Fruit fly (Drosophila melanogaster) whole organism, wandering third instar larva: ENCODE results near the gene dac.

Source experiments
- Abd-B ChIP-seq: fragments of >200 bp; optimal IDR thresholded peaks from 2 replicates; lab custom pipeline; 2017; ENCODE audit warnings: missing biosample characterization, missing genetic modification characterization
- CG32264 ChIP-seq: fragments of 200-800 bp; sonication (Bioruptor generic); optimal IDR thresholded peaks from 2 replicates; lab custom pipeline; 2016; ENCODE audit warnings: missing biosample characterization, missing genetic modification characterization
- CG9705 ChIP-seq: fragments of 200-800 bp; sonication (Bioruptor generic); optimal IDR thresholded peaks from 2 replicates; lab custom pipeline; 2018; ENCODE audit warnings: missing biosample characterization, mild to moderate bottlenecking, missing genetic modification characterization
- CrebA ChIP-seq: fragments of 200-800 bp; sonication (Bioruptor generic); optimal IDR thresholded peaks from 2 replicates; lab custom pipeline; 2016; ENCODE audit warnings: missing biosample characterization, mild to moderate bottlenecking, missing genetic modification characterization, borderline replicate concordance
- Dfd ChIP-seq: fragments of >200 bp; optimal IDR thresholded peaks from 2 replicates; lab custom pipeline; 2017; ENCODE audit warnings: missing biosample characterization, missing genetic modification characterization
- Dif ChIP-seq: fragments of 200-275, 200-300 bp; sonication (Bioruptor generic); optimal IDR thresholded peaks from 2 replicates; lab custom pipeline; 2018; ENCODE audit warnings: missing biosample characterization, missing genetic modification characterization; ENCODE audit not compliant: partially characterized antibody
- GATAd ChIP-seq: sonication (Bioruptor generic); optimal IDR thresholded peaks from 2 replicates; lab custom pipeline; 2016; ENCODE audit warnings: missing biosample characterization, missing genetic modification characterization
- HLH106 ChIP-seq: fragments of 200-800 bp; optimal IDR thresholded peaks from 3 replicates; lab custom pipeline; 2019; ENCODE audit warnings: missing biosample characterization, mild to moderate bottlenecking, missing genetic modification characterization, moderate library complexity
- Hnf4 ChIP-seq: fragments of 200-800 bp; sonication (Bioruptor generic); optimal IDR thresholded peaks from 2 replicates; lab custom pipeline; 2016; ENCODE audit warnings: missing biosample characterization, mild to moderate bottlenecking, missing genetic modification characterization
- Hr78 ChIP-seq: fragments of >200 bp; optimal IDR thresholded peaks from 2 replicates; lab custom pipeline; 2017; ENCODE audit warnings: missing biosample characterization, missing genetic modification characterization
- Hr83 ChIP-seq: fragments of 200-300 bp; sonication (Bioruptor generic); optimal IDR thresholded peaks from 2 replicates; lab custom pipeline; 2016; ENCODE audit warnings: missing biosample characterization, mild to moderate bottlenecking, missing genetic modification characterization, moderate library complexity; ENCODE audit not compliant: poor library complexity, severe bottlenecking
- Jra ChIP-seq: sonication (Bioruptor generic); optimal IDR thresholded peaks from 2 replicates; lab custom pipeline; 2016; ENCODE audit warnings: missing biosample characterization, missing genetic modification characterization
- Mio ChIP-seq: sonication (Bioruptor generic); optimal IDR thresholded peaks from 2 replicates; lab custom pipeline; 2016; ENCODE audit warnings: missing biosample characterization, missing genetic modification characterization
- Myc ChIP-seq: fragments of >200 bp; optimal IDR thresholded peaks from 2 replicates; lab custom pipeline; 2017
- N ChIP-seq: fragments of >200 bp; optimal IDR thresholded peaks from 2 replicates; lab custom pipeline; 2018; ENCODE audit warnings: missing biosample characterization, missing external identifiers, missing genetic modification characterization
- OdsH ChIP-seq: fragments of 200-800 bp; sonication (Bioruptor generic); optimal IDR thresholded peaks from 2 replicates; lab custom pipeline; 2016; ENCODE audit warnings: missing biosample characterization, mild to moderate bottlenecking, missing genetic modification characterization
- Rel ChIP-seq, 2 experiments: fragments of 200-800 bp; sonication (Bioruptor generic) in 1 of 2; optimal IDR thresholded peaks; 2 replicates in 1 of 2; 3 replicates in 1 of 2; lab custom pipeline; 2016 to 2019; ENCODE audit warnings: mild to moderate bottlenecking in 2 of 2, missing biosample characterization in 2 of 2, missing genetic modification characterization in 2 of 2, moderate library complexity in 1 of 2
- Sp1 ChIP-seq: fragments of 200-800 bp; sonication (Bioruptor generic); optimal IDR thresholded peaks from 3 replicates; lab custom pipeline; 2019; ENCODE audit warnings: missing biosample characterization, mild to moderate bottlenecking, missing genetic modification characterization, moderate library complexity
- Vsx2 ChIP-seq: fragments of 200-300, 225-300 bp; sonication (Bioruptor generic); optimal IDR thresholded peaks from 2 replicates; lab custom pipeline; 2018; ENCODE audit warnings: missing biosample characterization, missing genetic modification characterization; ENCODE audit not compliant: partially characterized antibody
- br ChIP-seq: fragments of 200-800 bp; sonication (Bioruptor generic); optimal IDR thresholded peaks from 2 replicates; lab custom pipeline; 2016; ENCODE audit warnings: missing biosample characterization, missing genetic modification characterization
- brk ChIP-seq: fragments of 200-800 bp; sonication (Bioruptor generic); optimal IDR thresholded peaks from 2 replicates; lab custom pipeline; 2016; ENCODE audit warnings: missing biosample characterization, mild to moderate bottlenecking, missing genetic modification characterization
- dl ChIP-seq, 2 experiments: fragments of 175-275, 200-275 bp in 1 of 2; fragments of 200-275 bp in 1 of 2; sonication (Bioruptor generic); optimal IDR thresholded peaks; lab custom pipeline; 2018; ENCODE audit warnings: mild to moderate bottlenecking in 2 of 2, missing biosample characterization in 2 of 2, missing genetic modification characterization in 2 of 2, moderate library complexity in 2 of 2; ENCODE audit not compliant: partially characterized antibody in 2 of 2, insufficient read depth in 1 of 2
- dmrt93B ChIP-seq: fragments of 200-800 bp; sonication (Bioruptor generic); optimal IDR thresholded peaks from 2 replicates; lab custom pipeline; 2018; ENCODE audit warnings: missing biosample characterization, mild to moderate bottlenecking, missing genetic modification characterization
- dsf ChIP-seq: sonication (Bioruptor generic); optimal IDR thresholded peaks from 2 replicates; lab custom pipeline; 2016; ENCODE audit warnings: missing biosample characterization, missing genetic modification characterization, borderline replicate concordance
- ey ChIP-seq: fragments of 200-800 bp; sonication (Bioruptor generic); optimal IDR thresholded peaks from 2 replicates; lab custom pipeline; 2016; ENCODE audit warnings: missing biosample characterization, missing genetic modification characterization
- foxo ChIP-seq, 2 experiments: fragments of 200-800 bp; sonication (Bioruptor generic); optimal IDR thresholded peaks; 2 replicates in 1 of 2; 3 replicates in 1 of 2; lab custom pipeline; 2016 to 2017; ENCODE audit warnings: missing biosample characterization in 2 of 2, missing genetic modification characterization in 2 of 2
- fru ChIP-seq: fragments of 200-800 bp; sonication (Bioruptor generic); optimal IDR thresholded peaks from 3 replicates; lab custom pipeline; 2016; ENCODE audit warnings: missing biosample characterization, mild to moderate bottlenecking, missing genetic modification characterization
- h ChIP-seq: fragments of 200-800 bp; sonication (Bioruptor generic); optimal IDR thresholded peaks from 3 replicates; lab custom pipeline; 2016; ENCODE audit warnings: missing biosample characterization, mild to moderate bottlenecking, missing genetic modification characterization
- jim ChIP-seq: fragments of 175-275, 200-325 bp; sonication (Bioruptor generic); optimal IDR thresholded peaks from 2 replicates; lab custom pipeline; 2016; ENCODE audit warnings: missing biosample characterization, mild to moderate bottlenecking, missing genetic modification characterization
- lola ChIP-seq: fragments of >200 bp; optimal IDR thresholded peaks from 2 replicates; lab custom pipeline; 2017; ENCODE audit warnings: missing biosample characterization, missing genetic modification characterization
- pan ChIP-seq: fragments of >200 bp; optimal IDR thresholded peaks from 2 replicates; lab custom pipeline; 2017
- psq ChIP-seq: fragments of 200-800 bp; sonication (Bioruptor generic); optimal IDR thresholded peaks from 3 replicates; lab custom pipeline; 2017; ENCODE audit warnings: missing biosample characterization, mild to moderate bottlenecking, missing genetic modification characterization, moderate library complexity
- rgr ChIP-seq: fragments of 200-800 bp; sonication (Bioruptor generic); optimal IDR thresholded peaks from 3 replicates; lab custom pipeline; 2016; ENCODE audit warnings: missing biosample characterization, mild to moderate bottlenecking, missing genetic modification characterization
- sage ChIP-seq: fragments of 200-800 bp; sonication (Bioruptor generic); optimal IDR thresholded peaks from 2 replicates; lab custom pipeline; 2016; ENCODE audit warnings: missing biosample characterization, mild to moderate bottlenecking, missing genetic modification characterization
- sv ChIP-seq: fragments of 200-800 bp; sonication (Bioruptor generic); optimal IDR thresholded peaks from 3 replicates; lab custom pipeline; 2016; ENCODE audit warnings: missing biosample characterization, missing genetic modification characterization
- tai ChIP-seq: sonication (Bioruptor generic); optimal IDR thresholded peaks from 2 replicates; lab custom pipeline; 2016; ENCODE audit warnings: missing biosample characterization, missing genetic modification characterization
- usp ChIP-seq: fragments of >200 bp; optimal IDR thresholded peaks from 2 replicates; lab custom pipeline; 2017; ENCODE audit warnings: missing biosample characterization, missing genetic modification characterization
- woc ChIP-seq: sonication (Bioruptor generic); optimal IDR thresholded peaks from 2 replicates; lab custom pipeline; 2016; ENCODE audit warnings: missing biosample characterization, mild to moderate bottlenecking, missing genetic modification characterization

Gene dac

DNA sequence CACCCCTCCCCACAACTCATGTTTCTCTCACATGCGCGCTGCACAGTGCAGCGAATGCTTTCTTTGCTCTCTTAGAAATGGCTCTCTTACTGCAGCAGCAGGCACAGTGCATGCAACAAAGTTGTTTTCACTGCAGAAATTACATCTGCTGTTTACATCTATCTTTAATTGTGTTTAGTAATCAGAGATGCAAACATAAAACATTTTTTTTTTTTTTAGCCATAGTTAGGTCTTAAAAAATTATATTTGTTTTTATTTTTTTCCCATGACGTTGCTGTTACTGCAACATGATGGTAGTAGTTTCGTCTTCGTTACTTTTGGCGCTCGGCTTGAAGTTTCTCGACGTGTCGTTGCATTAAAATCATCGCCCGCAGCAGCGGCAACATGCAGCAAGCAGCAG is 15.6 kb upstream of the dac start:
- TF ChIP-seq Dif (GFP tag; lab: Kevin White, UChicago) (no peak), Hr83 (no peak), Jra (GFP tag; lab: Kevin White, UChicago) (no peak), OdsH (no peak), sage (no peak), sv (no peak), Vsx2 (GFP tag; lab: Kevin White, UChicago) (no peak), h (GFP tag; lab: Kevin White, UChicago) (no peak), br (GFP tag; lab: Kevin White, UChicago) (no peak), lola (GFP tag; lab: Kevin White, UChicago) (no peak), jim (no peak), ey (GFP tag; lab: Kevin White, UChicago) (no peak), N (no peak), fru (no peak), Hnf4 (no peak)

DNA sequence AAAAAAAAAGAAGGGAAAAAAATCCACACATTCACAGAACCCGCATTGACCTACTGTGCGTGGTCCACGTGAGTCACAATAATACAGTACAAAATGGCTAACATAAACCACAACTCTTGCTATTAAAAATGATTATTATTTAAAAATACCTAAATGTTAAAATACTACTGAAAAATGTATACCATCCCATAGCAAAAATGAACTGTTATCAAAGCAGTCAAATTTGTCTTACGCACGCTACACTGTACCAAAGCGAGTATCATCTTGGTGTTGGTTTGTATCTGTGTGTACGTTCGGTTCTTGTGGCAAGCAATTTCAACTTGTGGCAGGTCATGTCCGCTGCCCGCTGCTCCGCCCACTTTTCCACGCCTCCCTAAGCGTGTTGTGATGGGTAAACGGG is 14.7 kb upstream of the dac start:
- TF ChIP-seq Vsx2 (GFP tag; lab: Kevin White, UChicago) = no peak
- TF ChIP-seq foxo (GFP tag; optimal IDR thresholded peaks at IDR 0.05; lab: Kevin White, UChicago) = peak in 1 of 2 experiments; percentile 90
- peak; percentile 74 for TF ChIP-seq HLH106 (tag; lab: Kevin White, UChicago)
- no peak for TF ChIP-seq jim
- peak; percentile 83 for TF ChIP-seq Sp1 (GFP tag; lab: Kevin White, UChicago)
- peak; percentile 89 for TF ChIP-seq sv
- no peak for TF ChIP-seq pan
- TF ChIP-seq Hr78 (GFP tag; lab: Kevin White, UChicago) = no peak
- peak; percentile 67 for TF ChIP-seq Jra (GFP tag; lab: Kevin White, UChicago)
- TF ChIP-seq lola (GFP tag; lab: Kevin White, UChicago) = no peak
- no peak for TF ChIP-seq dsf (GFP tag; lab: Kevin White, UChicago)
- peak; percentile 79 for TF ChIP-seq psq (GFP tag; lab: Kevin White, UChicago)
- no peak for TF ChIP-seq GATAd (GFP tag; lab: Kevin White, UChicago)
- TF ChIP-seq Dfd (GFP tag; lab: Kevin White, UChicago) = no peak
- peak; percentile 76 for TF ChIP-seq OdsH
- no peak for TF ChIP-seq Dif (GFP tag; lab: Kevin White, UChicago)
- no peak for TF ChIP-seq dl (GFP tag; optimal IDR thresholded peaks at IDR 0.05; lab: Kevin White, UChicago; ENCODE audit: insufficient read depth in 1 of 2, partially characterized antibody in 2 of 2)
- TF ChIP-seq Hr83 = no peak
- TF ChIP-seq N = no peak
- no peak for TF ChIP-seq Mio (GFP tag; lab: Kevin White, UChicago)
- peak; percentile 84 for TF ChIP-seq fru
- peak; percentile 80 for TF ChIP-seq h (GFP tag; lab: Kevin White, UChicago)
- TF ChIP-seq woc (GFP tag; lab: Kevin White, UChicago) = peak; percentile 43
- no peak for TF ChIP-seq usp (GFP tag; lab: Kevin White, UChicago)
- peak; percentile 84 for TF ChIP-seq rgr (GFP tag; lab: Kevin White, UChicago)
- peak; percentile 81 for TF ChIP-seq Hnf4
- no peak for TF ChIP-seq Myc (lab: Kevin White, UChicago)
- no peak for TF ChIP-seq CrebA (GFP tag; lab: Kevin White, UChicago)
- TF ChIP-seq dmrt93B (GFP tag; lab: Kevin White, UChicago) = peak; percentile 28
- no peak for TF ChIP-seq Rel (GFP tag; optimal IDR thresholded peaks at IDR 0.05; lab: Kevin White, UChicago)
- peak; percentile 45 for TF ChIP-seq Rel (tag; optimal IDR thresholded peaks at IDR 0.05; lab: Kevin White, UChicago)
- TF ChIP-seq brk = peak; percentile 62
- TF ChIP-seq CG32264 (GFP tag; lab: Kevin White, UChicago) = no peak
- TF ChIP-seq br (GFP tag; lab: Kevin White, UChicago) = peak; percentile 82
- no peak for TF ChIP-seq Abd-B (GFP tag; lab: Kevin White, UChicago)
- peak; percentile 21 for TF ChIP-seq CG9705
- peak; percentile 85 for TF ChIP-seq ey (GFP tag; lab: Kevin White, UChicago)
- peak; percentile 34 for TF ChIP-seq tai (GFP tag; lab: Kevin White, UChicago)
- TF ChIP-seq sage = peak; percentile 43
